Fruit fly (Drosophila melanogaster) whole organism, embryonic: Measurements from ENCODE around the gene CG33666.

ENCODE experiments used
- CG10147 ChIP-seq: fragments of 200-800 bp; sonication (Bioruptor generic); optimal IDR thresholded peaks from 2 replicates; lab custom pipeline; 2019; ENCODE audit warnings: missing biosample characterization, mild to moderate bottlenecking, missing genetic modification characterization, moderate library complexity
- CG10543 ChIP-seq: fragments of 200-800 bp; sonication (Bioruptor generic); optimal IDR thresholded peaks from 3 replicates; lab custom pipeline; 2017; ENCODE audit warnings: missing biosample characterization, mild to moderate bottlenecking, missing genetic modification characterization, moderate library complexity
- CG14014 ChIP-seq: fragments of 200-800 bp; sonication (Bioruptor generic); IDR thresholded peaks from 2 replicates; pipeline ENCODE4 v1.3.6; 2022; ENCODE audit warnings: missing biosample characterization, missing genetic modification characterization
- CG18476 ChIP-seq: fragments of 200-800 bp; sonication (Bioruptor generic); optimal IDR thresholded peaks from 2 replicates; lab custom pipeline; 2016; ENCODE audit warnings: missing biosample characterization, mild to moderate bottlenecking, missing genetic modification characterization
- CG2202 ChIP-seq: fragments of 200-800 bp; sonication (Bioruptor generic); optimal IDR thresholded peaks from 2 replicates; lab custom pipeline; 2018; ENCODE audit warnings: missing biosample characterization, mild to moderate bottlenecking, missing genetic modification characterization
- CG31388 ChIP-seq: fragments of 200-800 bp; sonication (Bioruptor generic); optimal IDR thresholded peaks from 2 replicates; lab custom pipeline; 2016; ENCODE audit warnings: missing biosample characterization, missing genetic modification characterization
- Oaz ChIP-seq: fragments of 200-800 bp; sonication (Bioruptor generic); IDR thresholded peaks from 2 replicates; pipeline ENCODE4 v1.3.6; 2022; ENCODE audit warnings: missing biosample characterization, missing genetic modification characterization
- Scr ChIP-seq: fragments of 200-800 bp; sonication (Bioruptor generic); IDR thresholded peaks from 2 replicates; pipeline ENCODE4 v1.3.6; 2022; ENCODE audit warnings: missing biosample characterization, missing genetic modification characterization; ENCODE audit not compliant: partially characterized antibody
- Sox102F ChIP-seq: fragments of 200-800 bp; sonication (Bioruptor generic); optimal IDR thresholded peaks from 2 replicates; lab custom pipeline; 2018; ENCODE audit warnings: missing biosample characterization, mild to moderate bottlenecking, missing genetic modification characterization, moderate library complexity
- h ChIP-seq: fragments of >200 bp; optimal IDR thresholded peaks from 2 replicates; lab custom pipeline; 2017
- ind ChIP-seq: fragments of 200-800 bp; sonication (Bioruptor generic); optimal IDR thresholded peaks from 3 replicates; lab custom pipeline; 2016; ENCODE audit warnings: missing biosample characterization, missing genetic modification characterization
- nau ChIP-seq: fragments of 200-800 bp; sonication (Bioruptor generic); optimal IDR thresholded peaks from 3 replicates; lab custom pipeline; 2017; ENCODE audit warnings: missing biosample characterization, mild to moderate bottlenecking, missing genetic modification characterization, missing genetic modification reagents
- sim ChIP-seq: fragments of 200-800 bp; sonication (Bioruptor generic); IDR thresholded peaks from 2 replicates; pipeline ENCODE4 v1.3.6; 2022; ENCODE audit warnings: missing biosample characterization, missing genetic modification characterization
- ssp ChIP-seq: fragments of 200-800 bp; sonication (Bioruptor generic); IDR thresholded peaks from 2 replicates; pipeline ENCODE4 v1.3.6; 2022; ENCODE audit warnings: missing biosample characterization, missing genetic modification characterization

- TF ChIP-seq h (lab: Kevin White, UChicago) (no peak), CG18476 (GFP tag; lab: Kevin White, UChicago) (no peak), Oaz (no peak), Sox102F (GFP tag; lab: Kevin White, UChicago) (no peak), ssp (GFP tag; lab: Robert Waterston, UW) (0 out of 2 replicates have a peak, but pooled peaks have one; percentile 37), CG14014 (GFP tag; lab: Robert Waterston, UW) (no peak), Scr (GFP tag; lab: Robert Waterston, UW) (peak; percentile 53), ind (GFP tag; lab: Kevin White, UChicago) (no peak), nau (GFP tag; lab: Kevin White, UChicago) (no peak), CG10543 (GFP tag; lab: Kevin White, UChicago) (peak; percentile 35), sim (GFP tag; lab: Robert Waterston, UW) (no peak), CG31388 (GFP tag; lab: Kevin White, UChicago) (no peak), CG2202 (tag; lab: Kevin White, UChicago) (no peak), CG10147 (GFP tag; lab: Kevin White, UChicago) (no peak)
Observed at dm6 chrX:6524217-6524616, 47.5 kb upstream of the CG33666 start, which contains the start of the genes CG42340 and CG3918.
